Worm (Caenorhabditis elegans): Measurements from ENCODE around the gene fbxl-3.
"Not testable (repeated sequence)": the region's sequence is repeated elsewhere in the genome, so short reads cannot be mapped to it uniquely, and the experiment has no call there.

Gene fbxl-3

ce11 chrII:5350357-5350756, 48.3 kb downstream of the fbxl-3 start, which contains the start of gene F09E5.8 (continued):
- TF ChIP-seq pbrm-1 (GFP tag; IDR thresholded peaks at IDR 0.05), result peak; percentile 68; the same call in 1 of the 2 replicates

DNA sequence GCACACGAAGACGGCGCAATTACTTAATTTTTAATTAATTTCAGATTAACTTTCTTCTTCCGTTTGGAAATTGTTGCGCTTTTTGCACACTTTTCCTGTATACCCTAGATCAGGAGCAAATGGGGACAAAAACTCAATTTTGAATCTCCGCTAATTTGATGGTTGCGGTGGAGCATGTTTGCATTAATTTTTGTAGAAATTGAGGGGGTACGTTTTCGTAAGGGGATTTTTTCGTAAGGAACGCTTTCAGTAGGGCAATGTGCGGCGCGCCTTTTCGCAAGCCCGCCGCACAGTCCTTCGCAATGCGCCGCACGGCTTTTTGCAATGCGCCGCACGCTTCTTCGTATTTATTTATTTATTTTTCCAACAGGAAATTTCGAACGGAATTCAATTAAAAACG, 52.4 kb downstream of the fbxl-3 start:
- TF ChIP-seq dpl-1 (GFP tag; optimal IDR thresholded peaks at IDR 0.05) (peak; percentile 55), lsl-1 (GFP tag; optimal IDR thresholded peaks at IDR 0.05) (peak; percentile 63), dox-1 (GFP tag; IDR thresholded peaks at IDR 0.05) (peak; percentile 98), ztf-28 (GFP tag; IDR thresholded peaks at IDR 0.05) (peak; percentile 92), Y79H2A.3 (GFP tag; conservative IDR thresholded peaks at IDR 0.05) (peak; percentile 74; the same call in 1 of the 2 replicates), ekl-4 (GFP tag; IDR thresholded peaks at IDR 0.05) (peak; percentile 95), attf-5 (GFP tag; optimal IDR thresholded peaks at IDR 0.05) (peak; percentile 72), aptf-2 (GFP tag; conservative IDR thresholded peaks at IDR 0.05) (peak; percentile 61; the same call in 1 of the 2 replicates), madf-3 (GFP tag; IDR thresholded peaks at IDR 0.05) (0 out of 2 replicates have a peak, but pooled peaks have one; percentile 70), hmg-20 (GFP tag; IDR thresholded peaks at IDR 0.05) (peak; percentile 66), lin-40 (tag; optimal IDR thresholded peaks at IDR 0.05) (peak; percentile 37), pbrm-1 (GFP tag; IDR thresholded peaks at IDR 0.05) (peak; percentile 96), bed-2 (GFP tag; IDR thresholded peaks at IDR 0.05) (peak; percentile 67; the same call in 1 of the 2 replicates), lir-1 (GFP tag; conservative IDR thresholded peaks at IDR 0.05) (peak; percentile 57; the same call in 1 of the 2 replicates), D2030.7 (GFP tag; IDR thresholded peaks at IDR 0.05) (peak; percentile 90), ceh-100 (GFP tag; IDR thresholded peaks at IDR 0.05) (peak; percentile 94), egrh-3 (GFP tag; IDR thresholded peaks at IDR 0.05) (peak; percentile 73), egl-44 (GFP tag; IDR thresholded peaks at IDR 0.05) (peak; percentile 74), madf-8 (GFP tag; conservative IDR thresholded peaks at IDR 0.05) (peak; percentile 58), lin-26 (GFP tag; IDR thresholded peaks at IDR 0.05) (peak; percentile 78), rcor-1 (GFP tag; IDR thresholded peaks at IDR 0.05) (peak; percentile 88), ceh-91 (GFP tag; IDR thresholded peaks at IDR 0.05) (peak; percentile 87), ztf-18 (tag; optimal IDR thresholded peaks at IDR 0.05) (peak; percentile 11), C17E4.6 (GFP tag; IDR thresholded peaks at IDR 0.05) (peak; percentile 85), cebp-1 (GFP tag; IDR thresholded peaks at IDR 0.05) (peak; percentile 83), cebp-1 (tag; optimal IDR thresholded peaks at IDR 0.05) (peak; percentile 46), Y95B8A.8 (GFP tag; IDR thresholded peaks at IDR 0.05) (peak; percentile 91), Y53G8AR.9 (GFP tag; conservative IDR thresholded peaks at IDR 0.05) (peak; percentile 77; the same call in 1 of the 2 replicates), lin-35 (GFP tag; optimal IDR thresholded peaks at IDR 0.05) (peak in 1 of 3 experiments; percentile 73), ztf-25 (GFP tag; IDR thresholded peaks at IDR 0.05) (peak; percentile 75; the same call in 1 of the 2 replicates), mcd-1 (GFP tag; IDR thresholded peaks at IDR 0.05) (peak; percentile 99), sea-2 (GFP tag; IDR thresholded peaks at IDR 0.05) (0 out of 2 replicates have a peak, but pooled peaks have one; percentile 50), nhr-80 (tag; optimal IDR thresholded peaks at IDR 0.05) (peak; percentile 1), Y56A3A.18 (GFP tag; IDR thresholded peaks at IDR 0.05) (peak; percentile 91), Y67H2A.10 (GFP tag; conservative IDR thresholded peaks at IDR 0.05) (peak; percentile 63; the same call in 1 of the 2 replicates), attf-6 (GFP tag; IDR thresholded peaks at IDR 0.05) (peak; percentile 57; the same call in 1 of the 2 replicates), B0019.2 (GFP tag; conservative IDR thresholded peaks at IDR 0.05) (peak; percentile 78), efl-1 (GFP tag; optimal IDR thresholded peaks at IDR 0.05) (peak; percentile 53), hsf-1 (GFP tag; IDR thresholded peaks at IDR 0.05) (peak; percentile 69; the same call in 1 of the 2 replicates), madf-6 (GFP tag; IDR thresholded peaks at IDR 0.05) (peak; percentile 82), snpc-4 (tag; optimal IDR thresholded peaks at IDR 0.05) (peak in 1 of 4 experiments; percentile 36), hmg-1.2 (GFP tag; IDR thresholded peaks at IDR 0.05) (peak; percentile 74), C06A6.2 (GFP tag; conservative IDR thresholded peaks at IDR 0.05) (peak; percentile 100), F33H1.4 (GFP tag; IDR thresholded peaks at IDR 0.05) (peak; percentile 70), attf-3 (GFP tag; conservative IDR thresholded peaks at IDR 0.05) (peak; percentile 74)
- TF ChIP-seq snpc-4 (GFP tag; optimal IDR thresholded peaks at IDR 0.05), result not testable (repeated sequence)

Data from whole organism, young adult.